Fruit fly (Drosophila melanogaster): ENCODE data around the gene Gyc88E.

Gyc88E gene

dm6 chr3R:15146408-15147037, 3.7 kb upstream of the Gyc88E start:
- TF ChIP-seq usp (GFP tag; optimal IDR thresholded peaks at IDR 0.05) = no peak
- TF ChIP-seq psq (optimal IDR thresholded peaks at IDR 0.05) = no peak
- no peak for TF ChIP-seq pan (optimal IDR thresholded peaks at IDR 0.05)
- no peak for TF ChIP-seq CG8478 (optimal IDR thresholded peaks at IDR 0.05)

dm6 chr3R:15147038-15147744, 3.0 kb upstream of the Gyc88E start, which contains the start of gene Glys:
Gene Glys (minus strand): TSS chr3R:15147531.
- TF ChIP-seq pan (optimal IDR thresholded peaks at IDR 0.05) (no peak), psq (optimal IDR thresholded peaks at IDR 0.05) (no peak), EcR (GFP tag; optimal IDR thresholded peaks at IDR 0.05) (no peak), CG8478 (optimal IDR thresholded peaks at IDR 0.05) (no peak), usp (GFP tag; optimal IDR thresholded peaks at IDR 0.05) (no peak), Dll (optimal IDR thresholded peaks at IDR 0.05) (no peak)

DNA sequence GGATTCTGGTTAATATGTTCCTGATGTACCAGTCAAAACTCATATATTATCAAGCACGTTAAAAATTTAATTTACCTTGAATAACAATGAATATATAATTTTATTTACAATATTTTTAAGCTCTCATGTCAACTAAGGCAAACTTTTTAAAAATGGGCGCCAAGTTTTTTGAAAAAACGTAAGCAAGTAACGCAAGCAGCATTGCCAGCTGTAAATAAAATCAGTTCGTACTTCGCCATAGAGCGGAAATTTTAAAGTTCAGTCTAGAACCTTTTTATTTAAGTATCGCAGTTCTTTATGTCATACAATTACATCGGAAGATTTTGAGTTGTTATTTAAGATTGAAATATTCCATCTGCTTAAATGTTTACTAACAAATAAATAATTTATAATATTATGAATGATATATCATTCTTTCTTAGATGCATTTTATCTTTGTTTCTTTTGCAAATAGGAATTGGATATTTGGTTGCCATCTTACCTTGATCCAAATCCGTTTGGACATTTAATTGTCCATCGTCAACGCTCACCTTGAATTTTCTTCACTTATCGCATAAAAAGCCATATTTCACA, 2.2 kb upstream of the Gyc88E start:
- TF ChIP-seq usp (GFP tag; optimal IDR thresholded peaks at IDR 0.05) (no peak), pan (optimal IDR thresholded peaks at IDR 0.05) (no peak), psq (optimal IDR thresholded peaks at IDR 0.05) (no peak), Dll (optimal IDR thresholded peaks at IDR 0.05) (no peak), EcR (GFP tag; optimal IDR thresholded peaks at IDR 0.05) (no peak), CG8478 (optimal IDR thresholded peaks at IDR 0.05) (no peak)

- TF ChIP-seq CG8478 (optimal IDR thresholded peaks at IDR 0.05) = no peak
- TF ChIP-seq usp (GFP tag; optimal IDR thresholded peaks at IDR 0.05) = no peak
- no peak for TF ChIP-seq Dll (optimal IDR thresholded peaks at IDR 0.05)
- TF ChIP-seq EcR (GFP tag; optimal IDR thresholded peaks at IDR 0.05) = no peak
- no peak for TF ChIP-seq pan (optimal IDR thresholded peaks at IDR 0.05)
Measured at dm6 chr3R:15148562-15148961, 1.6 kb upstream of the Gyc88E start.

dm6 chr3R:15177230-15177629, 27.1 kb downstream of the Gyc88E start:
- TF ChIP-seq pan (optimal IDR thresholded peaks at IDR 0.05) = no peak

DNA sequence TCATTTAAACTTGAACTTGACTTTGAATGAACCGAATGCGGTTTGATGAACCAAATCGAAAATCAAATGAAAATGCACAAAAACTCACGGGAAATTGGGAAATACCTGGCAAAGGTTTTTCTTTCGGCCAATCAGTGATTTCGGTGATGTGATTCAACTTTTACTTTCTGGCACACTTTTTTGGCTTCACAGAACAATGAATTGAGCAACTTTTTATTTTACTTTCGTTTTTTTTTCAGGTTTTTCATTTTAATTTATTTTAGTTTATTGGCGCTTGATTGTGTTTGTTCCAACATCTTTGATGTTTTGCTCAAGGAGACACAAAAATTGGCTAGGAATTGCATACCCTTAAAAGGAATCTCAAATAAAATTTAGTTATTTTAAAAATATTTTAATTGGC, 31.3 kb downstream of the Gyc88E start, which contains the start of gene Mf:
Mf (minus strand) TSS at position 44 of the 400 bp plus-strand sequence.
- no peak for TF ChIP-seq psq (optimal IDR thresholded peaks at IDR 0.05)
- TF ChIP-seq usp (GFP tag; optimal IDR thresholded peaks at IDR 0.05) = no peak
- no peak for TF ChIP-seq CG8478 (optimal IDR thresholded peaks at IDR 0.05)
- no peak for TF ChIP-seq Dll (optimal IDR thresholded peaks at IDR 0.05)

- TF ChIP-seq psq (optimal IDR thresholded peaks at IDR 0.05) (no peak), EcR (GFP tag; optimal IDR thresholded peaks at IDR 0.05) (no peak), CG8478 (optimal IDR thresholded peaks at IDR 0.05) (no peak), usp (GFP tag; optimal IDR thresholded peaks at IDR 0.05) (no peak), pan (optimal IDR thresholded peaks at IDR 0.05) (no peak), Dll (optimal IDR thresholded peaks at IDR 0.05) (no peak)
Measured at dm6 chr3R:15196134-15197034, 46.2 kb downstream of the Gyc88E start, which contains the start of the genes Kpc1 and CG42542. Gene Kpc1 (minus strand): TSS chr3R:15196210. Gene CG42542 (plus strand): TSS chr3R:15196598.

dm6 chr3R:15197373-15197772, 47.2 kb downstream of the Gyc88E start:
- no peak for TF ChIP-seq EcR (GFP tag; optimal IDR thresholded peaks at IDR 0.05)

- TF ChIP-seq Dll (optimal IDR thresholded peaks at IDR 0.05) = no peak
- no peak for TF ChIP-seq CG8478 (optimal IDR thresholded peaks at IDR 0.05)
- no peak for TF ChIP-seq usp (GFP tag; optimal IDR thresholded peaks at IDR 0.05)
- no peak for TF ChIP-seq EcR (GFP tag; optimal IDR thresholded peaks at IDR 0.05)
- no peak for TF ChIP-seq psq (optimal IDR thresholded peaks at IDR 0.05)
- no peak for TF ChIP-seq pan (optimal IDR thresholded peaks at IDR 0.05)
Measured at dm6 chr3R:15198052-15198793, 48.0 kb downstream of the Gyc88E start.

dm6 chr3R:15205223-15205622, 55.0 kb downstream of the Gyc88E start:
- TF ChIP-seq CG8478 (optimal IDR thresholded peaks at IDR 0.05) (no peak), EcR (GFP tag; optimal IDR thresholded peaks at IDR 0.05) (no peak), psq (optimal IDR thresholded peaks at IDR 0.05) (no peak), pan (optimal IDR thresholded peaks at IDR 0.05) (no peak), usp (GFP tag; optimal IDR thresholded peaks at IDR 0.05) (no peak), Dll (optimal IDR thresholded peaks at IDR 0.05) (no peak)

DNA sequence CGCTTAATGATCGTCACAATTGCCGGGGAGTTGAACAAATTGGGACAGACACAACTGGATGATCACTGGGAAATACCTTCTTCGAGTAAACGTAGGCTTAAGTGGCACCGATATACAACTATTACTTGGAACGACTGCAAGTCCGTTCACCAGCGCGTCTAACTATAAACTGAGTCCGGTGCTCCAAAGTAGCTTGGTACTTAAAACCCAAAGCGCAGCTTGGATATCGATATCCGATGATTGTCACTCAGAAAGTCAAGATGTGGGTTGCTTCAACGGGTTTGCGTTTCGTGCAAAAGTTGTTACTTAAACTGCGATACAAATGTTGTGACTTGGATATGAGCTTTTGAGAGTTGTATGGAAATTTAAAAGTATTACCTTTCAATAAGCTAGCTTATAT, 56.1 kb downstream of the Gyc88E start, which contains the start of gene Spn88Ea:
Spn88Ea (minus strand) TSS at position 175 of the 400 bp plus-strand sequence.
- TF ChIP-seq EcR (GFP tag; optimal IDR thresholded peaks at IDR 0.05) = no peak
- TF ChIP-seq Dll (optimal IDR thresholded peaks at IDR 0.05) = no peak
- no peak for TF ChIP-seq CG8478 (optimal IDR thresholded peaks at IDR 0.05)
- no peak for TF ChIP-seq pan (optimal IDR thresholded peaks at IDR 0.05)
- TF ChIP-seq usp (GFP tag; optimal IDR thresholded peaks at IDR 0.05) = no peak
- TF ChIP-seq psq (optimal IDR thresholded peaks at IDR 0.05) = no peak
